Worm (Caenorhabditis elegans) whole organism, L2 larva: ENCODE data around the gene K10H10.6.
A peak's percentile ranks its signal among the peaks of the same experiment; 100 is the strongest.

ENCODE experiments used
- C34F6.9 ChIP-seq: fragments of 150-350 bp; optimal IDR thresholded peaks from 2 replicates; lab custom pipeline; 2014; ENCODE audit warnings: missing biosample characterization, missing genetic modification characterization
- F13H6.1 ChIP-seq: sonication (generic microtip); optimal IDR thresholded peaks from 2 replicates; lab custom pipeline; 2016; ENCODE audit warnings: missing genetic modification characterization, missing compliant biosample characterization
- R02D3.7 ChIP-seq: fragments of 150-350 bp; optimal IDR thresholded peaks from 2 replicates; lab custom pipeline; 2014; ENCODE audit warnings: missing biosample characterization, missing genetic modification characterization
- Y55F3AM.14 ChIP-seq: fragments of 200-800 bp; sonication (Bioruptor generic); optimal IDR thresholded peaks from 2 replicates; lab custom pipeline; 2018; ENCODE audit warnings: mild to moderate bottlenecking, missing genetic modification characterization, missing compliant biosample characterization
- ZK546.5 ChIP-seq: sonication (generic microtip); optimal IDR thresholded peaks from 2 replicates; lab custom pipeline; 2017; ENCODE audit warnings: missing biosample characterization, missing genetic modification characterization
- alr-1 ChIP-seq: fragments of 150-350 bp; optimal IDR thresholded peaks from 2 replicates; lab custom pipeline; 2014; ENCODE audit warnings: missing biosample characterization, missing genetic modification characterization
- aly-2 ChIP-seq: fragments of 150-350 bp; optimal IDR thresholded peaks from 2 replicates; lab custom pipeline; 2014; ENCODE audit warnings: missing biosample characterization, missing genetic modification characterization
- ama-1 ChIP-seq: fragments of 150-350 bp; optimal IDR thresholded peaks from 2 replicates; lab custom pipeline; 2018; ENCODE audit warnings: inconsistent platforms
- blmp-1 ChIP-seq: sonication (generic microtip); optimal IDR thresholded peaks from 2 replicates; lab custom pipeline; 2017; ENCODE audit warnings: missing genetic modification characterization, mild to moderate bottlenecking, missing compliant biosample characterization, antibody characterized with exemption, moderate library complexity; ENCODE audit not compliant: insufficient read depth
- ceh-16 ChIP-seq: fragments of 150-350 bp; optimal IDR thresholded peaks from 2 replicates; lab custom pipeline; 2014; ENCODE audit warnings: missing biosample characterization, missing genetic modification characterization
- ceh-82 ChIP-seq: fragments of 150-350 bp; optimal IDR thresholded peaks from 2 replicates; lab custom pipeline; 2014; ENCODE audit warnings: missing biosample characterization, missing genetic modification characterization
- crh-2 ChIP-seq: sonication (generic microtip); optimal IDR thresholded peaks from 2 replicates; lab custom pipeline; 2017; ENCODE audit warnings: missing biosample characterization, missing genetic modification characterization
- dmd-4 ChIP-seq: sonication (generic microtip); optimal IDR thresholded peaks from 2 replicates; lab custom pipeline; 2017; ENCODE audit warnings: missing biosample characterization, missing genetic modification characterization
- egl-27 ChIP-seq: sonication (generic microtip); optimal IDR thresholded peaks from 3 replicates; lab custom pipeline; 2017; ENCODE audit warnings: missing biosample characterization, missing genetic modification reagents, missing genetic modification characterization
- elt-1 ChIP-seq: fragments of 150-350 bp; optimal IDR thresholded peaks from 2 replicates; lab custom pipeline; 2014; ENCODE audit warnings: missing biosample characterization, missing genetic modification characterization
- elt-3 ChIP-seq: sonication (generic microtip); optimal IDR thresholded peaks from 2 replicates; lab custom pipeline; 2017; ENCODE audit warnings: missing biosample characterization, missing genetic modification characterization
- fos-1 ChIP-seq: fragments of 150-350 bp; optimal IDR thresholded peaks from 2 replicates; lab custom pipeline; 2014; ENCODE audit warnings: missing biosample characterization, missing genetic modification characterization
- gmeb-1 ChIP-seq: fragments of 150-350 bp; optimal IDR thresholded peaks from 2 replicates; lab custom pipeline; 2014; ENCODE audit warnings: missing biosample characterization, missing genetic modification characterization
- lin-11 ChIP-seq: fragments of 150-350 bp; sonication (generic microtip); optimal IDR thresholded peaks from 2 replicates; lab custom pipeline; 2014; ENCODE audit warnings: missing biosample characterization, missing genetic modification characterization, inconsistent platforms, mixed read lengths
- lin-13 ChIP-seq: fragments of 150-350 bp; optimal IDR thresholded peaks from 2 replicates; lab custom pipeline; 2014; ENCODE audit warnings: missing biosample characterization, missing genetic modification reagents, missing genetic modification characterization
- lin-39 ChIP-seq: fragments of 150-350 bp; optimal IDR thresholded peaks from 2 replicates; lab custom pipeline; 2014; ENCODE audit warnings: missing biosample characterization, missing genetic modification reagents, missing genetic modification characterization
- lsy-2 ChIP-seq, 2 experiments: fragments of 150-350 bp in 1 of 2; sonication (generic microtip) in 1 of 2; optimal IDR thresholded peaks; 2 replicates each; lab custom pipeline; 2014 to 2017; ENCODE audit warnings: missing biosample characterization in 2 of 2, missing genetic modification characterization in 2 of 2
- mab-5 ChIP-seq: fragments of 150-350 bp; optimal IDR thresholded peaks from 2 replicates; lab custom pipeline; 2014; ENCODE audit warnings: missing biosample characterization, missing genetic modification characterization
- mbf-1 ChIP-seq: sonication (generic microtip); optimal IDR thresholded peaks from 2 replicates; lab custom pipeline; 2017; ENCODE audit warnings: missing biosample characterization, missing genetic modification characterization
- mdl-1 ChIP-seq, 2 experiments: fragments of 150-350 bp in 1 of 2; sonication (generic microtip) in 1 of 2; optimal IDR thresholded peaks; 2 replicates each; lab custom pipeline; 2017; ENCODE audit warnings: missing biosample characterization in 2 of 2, missing genetic modification characterization in 2 of 2
- nhr-10 ChIP-seq: sonication (generic microtip); optimal IDR thresholded peaks from 2 replicates; lab custom pipeline; 2017; ENCODE audit warnings: missing biosample characterization, missing genetic modification characterization
- nhr-11 ChIP-seq: fragments of 150-350 bp; optimal IDR thresholded peaks from 2 replicates; lab custom pipeline; 2014; ENCODE audit warnings: missing biosample characterization, missing genetic modification characterization
- nhr-12 ChIP-seq: fragments of 150-350 bp; optimal IDR thresholded peaks from 2 replicates; lab custom pipeline; 2014; ENCODE audit warnings: missing biosample characterization, missing genetic modification characterization
- nhr-129 ChIP-seq: fragments of 150-350 bp; optimal IDR thresholded peaks from 2 replicates; lab custom pipeline; 2014; ENCODE audit warnings: missing biosample characterization, missing genetic modification characterization
- nhr-21 ChIP-seq: fragments of 150-350 bp; optimal IDR thresholded peaks from 2 replicates; lab custom pipeline; 2014; ENCODE audit warnings: missing biosample characterization, missing genetic modification characterization
- nhr-23 ChIP-seq: fragments of 150-350 bp; optimal IDR thresholded peaks from 2 replicates; lab custom pipeline; 2014; ENCODE audit warnings: missing biosample characterization, missing genetic modification reagents, missing genetic modification characterization
- nhr-237 ChIP-seq: fragments of 150-350 bp; optimal IDR thresholded peaks from 2 replicates; lab custom pipeline; 2014; ENCODE audit warnings: missing biosample characterization, missing genetic modification characterization
- nhr-25 ChIP-seq: fragments of 150-350 bp; sonication (generic microtip); optimal IDR thresholded peaks from 3 replicates; lab custom pipeline; 2014; ENCODE audit warnings: missing biosample characterization, missing genetic modification characterization
- nhr-6 ChIP-seq: fragments of 150-350 bp; optimal IDR thresholded peaks from 2 replicates; lab custom pipeline; 2014; ENCODE audit warnings: missing biosample characterization, missing genetic modification characterization
- nhr-77 ChIP-seq: fragments of 150-350 bp; optimal IDR thresholded peaks from 2 replicates; lab custom pipeline; 2014; ENCODE audit warnings: missing biosample characterization, missing genetic modification characterization
- peb-1 ChIP-seq: fragments of 150-350 bp; optimal IDR thresholded peaks from 2 replicates; lab custom pipeline; 2014; ENCODE audit warnings: missing biosample characterization, missing genetic modification characterization
- sem-4 ChIP-seq: fragments of 150-350 bp; optimal IDR thresholded peaks from 2 replicates; lab custom pipeline; 2014; ENCODE audit warnings: missing biosample characterization, missing genetic modification reagents, missing genetic modification characterization
- skn-1 ChIP-seq: sonication (generic microtip); optimal IDR thresholded peaks from 2 replicates; lab custom pipeline; 2017; ENCODE audit warnings: missing biosample characterization, missing genetic modification characterization
- sma-3 ChIP-seq: sonication (generic microtip); optimal IDR thresholded peaks from 2 replicates; lab custom pipeline; 2016; ENCODE audit warnings: missing genetic modification reagents, missing genetic modification characterization, missing compliant biosample characterization
- sma-9 ChIP-seq, 2 experiments: fragments of 150-350 bp in 1 of 2; sonication (generic microtip) in 1 of 2; optimal IDR thresholded peaks; 2 replicates each; lab custom pipeline; 2014 to 2016; ENCODE audit warnings: missing genetic modification characterization in 2 of 2, mild to moderate bottlenecking in 1 of 2, missing biosample characterization in 1 of 2, missing compliant biosample characterization in 1 of 2, missing genetic modification reagents in 1 of 2, moderate library complexity in 1 of 2
- snpc-4 ChIP-seq: fragments of 150-350 bp; optimal IDR thresholded peaks from 2 replicates; lab custom pipeline; 2014; ENCODE audit warnings: missing biosample characterization, missing genetic modification characterization
- unc-39 ChIP-seq: fragments of 150-350 bp; optimal IDR thresholded peaks from 2 replicates; lab custom pipeline; 2014; ENCODE audit warnings: missing biosample characterization, missing genetic modification characterization
- unc-55 ChIP-seq: fragments of 150-350 bp; sonication (generic microtip); optimal IDR thresholded peaks from 3 replicates; lab custom pipeline; 2014; ENCODE audit warnings: missing biosample characterization, missing genetic modification reagents, missing genetic modification characterization
- unc-62 ChIP-seq: fragments of 150-350 bp; optimal IDR thresholded peaks from 2 replicates; lab custom pipeline; 2014; ENCODE audit warnings: missing biosample characterization, missing genetic modification reagents, missing genetic modification characterization
- zag-1 ChIP-seq: fragments of 150-350 bp; optimal IDR thresholded peaks from 2 replicates; lab custom pipeline; 2014; ENCODE audit warnings: missing biosample characterization, missing genetic modification characterization
- ztf-1 ChIP-seq: fragments of 200-800 bp; sonication (Bioruptor generic); conservative IDR thresholded peaks from 2 replicates; pipeline ENCODE4 v1.3.6; 2022; ENCODE audit warnings: missing genetic modification characterization, missing compliant biosample characterization
- ztf-11 ChIP-seq: sonication (generic microtip); optimal IDR thresholded peaks from 2 replicates; lab custom pipeline; 2017; ENCODE audit warnings: missing biosample characterization, missing genetic modification characterization
- ztf-4 ChIP-seq: fragments of 150-350 bp; optimal IDR thresholded peaks from 2 replicates; lab custom pipeline; 2014; ENCODE audit warnings: missing biosample characterization, missing genetic modification characterization

Gene K10H10.6

DNA sequence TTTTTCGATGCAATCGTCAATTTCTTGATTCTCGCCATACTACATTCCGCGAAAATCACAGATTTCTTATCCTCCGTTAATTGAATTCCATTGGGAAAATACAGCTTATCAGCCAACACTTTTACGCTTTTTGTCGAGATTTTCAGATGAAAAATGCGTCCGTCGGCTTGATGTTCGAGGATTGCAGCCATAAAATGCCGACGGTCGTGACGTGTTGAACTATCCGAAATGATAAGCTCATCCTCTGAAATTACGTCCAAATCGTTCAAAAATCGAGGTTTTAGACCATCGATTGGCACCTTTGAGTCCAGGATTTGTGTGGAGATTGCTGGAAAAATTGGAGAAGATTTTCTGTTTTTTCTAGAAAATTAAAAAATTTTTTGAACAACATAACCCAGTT is 24.0 kb downstream of the K10H10.6 start:
- TF ChIP-seq sma-9 (GFP tag; optimal IDR thresholded peaks at IDR 0.05; lab: Kevin White, UChicago) (no peak), sma-9 (tag; optimal IDR thresholded peaks at IDR 0.05; lab: Kevin White, UChicago) (no peak), ztf-4 (no peak), nhr-21 (tag; lab: Kevin White, UChicago) (no peak), elt-1 (tag; lab: Kevin White, UChicago) (no peak), unc-39 (tag; lab: Kevin White, UChicago) (no peak), Y55F3AM.14 (GFP tag; lab: Kevin White, UChicago) (no peak)

DNA sequence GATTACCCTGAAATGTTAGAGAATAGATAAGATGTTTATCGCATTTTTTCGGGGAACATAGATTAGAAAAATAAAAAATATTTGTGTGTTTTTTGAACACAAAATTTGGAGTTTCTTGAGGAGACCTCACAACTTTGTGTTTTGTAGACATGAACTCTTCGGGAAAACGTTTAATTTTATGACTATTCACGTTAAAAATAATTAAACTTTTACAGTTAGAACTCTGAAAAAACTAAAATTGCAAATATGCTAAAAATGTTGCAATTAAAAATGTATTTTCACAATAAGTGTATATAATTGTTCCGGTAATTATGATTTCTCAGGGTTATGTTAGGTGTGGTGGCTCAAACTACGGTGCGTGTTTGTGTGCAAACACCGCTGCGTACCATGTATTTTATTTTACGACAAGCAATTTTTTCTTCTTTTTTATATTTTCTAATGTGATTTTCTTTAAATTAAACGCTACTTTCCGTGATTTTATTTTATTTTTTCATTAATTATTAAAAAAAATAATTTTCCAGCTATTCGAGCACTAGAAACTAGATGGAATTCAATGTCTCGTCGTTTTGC is 25.2 kb downstream of the K10H10.6 start, which contains the start of the genes F57C2.5 and spat-1:
TSS of gene F57C2.5 (minus strand) at position 7 of the 570 bp plus-strand sequence.
TSS of gene spat-1 (plus strand) at position 520 of the 570 bp plus-strand sequence.
- TF ChIP-seq unc-39 (tag; lab: Kevin White, UChicago): no peak
- TF ChIP-seq nhr-12: no peak
- no peak for TF ChIP-seq egl-27 (tag; lab: Kevin White, UChicago)
- TF ChIP-seq sem-4 (tag; lab: Kevin White, UChicago): no peak
- peak; percentile 88 for TF ChIP-seq unc-55 (GFP tag; lab: Kevin White, UChicago)
- TF ChIP-seq nhr-237: no peak
- TF ChIP-seq skn-1: no peak
- TF ChIP-seq ama-1: no peak
- TF ChIP-seq ztf-4: no peak
- TF ChIP-seq mdl-1 (tag; optimal IDR thresholded peaks at IDR 0.05; lab: Kevin White, UChicago): no peak
- TF ChIP-seq lsy-2 (tag; optimal IDR thresholded peaks at IDR 0.05; lab: Kevin White, UChicago): peak; percentile 82 to 98
- peak; percentile 81 for TF ChIP-seq C34F6.9
- TF ChIP-seq nhr-25: peak; percentile 63
- no peak for TF ChIP-seq dmd-4 (tag; lab: Kevin White, UChicago)
- no peak for TF ChIP-seq R02D3.7 (tag; lab: Kevin White, UChicago)
- TF ChIP-seq nhr-11 (tag; lab: Kevin White, UChicago): no peak
- no peak for TF ChIP-seq mab-5
- TF ChIP-seq F13H6.1 (tag; lab: Kevin White, UChicago): peak; percentile 59
- TF ChIP-seq ztf-11 (tag; lab: Kevin White, UChicago): no peak
- TF ChIP-seq elt-3: no peak
- TF ChIP-seq nhr-23 (tag; lab: Kevin White, UChicago): no peak
- TF ChIP-seq snpc-4: peak; percentile 2
- no peak for TF ChIP-seq lin-39 (tag; lab: Kevin White, UChicago)
- TF ChIP-seq nhr-77 (tag; lab: Kevin White, UChicago): no peak
- TF ChIP-seq nhr-10: no peak
- no peak for TF ChIP-seq mbf-1
- TF ChIP-seq elt-1 (tag; lab: Kevin White, UChicago): no peak
- no peak for TF ChIP-seq nhr-6
- peak; percentile 72 for TF ChIP-seq nhr-129 (tag; lab: Kevin White, UChicago)
- TF ChIP-seq Y55F3AM.14 (GFP tag; lab: Kevin White, UChicago): no peak
- TF ChIP-seq unc-62 (GFP tag; lab: Kevin White, UChicago): no peak
- TF ChIP-seq ZK546.5 (tag; lab: Kevin White, UChicago): no peak
- TF ChIP-seq ceh-82 (tag; lab: Kevin White, UChicago): no peak
- no peak for TF ChIP-seq ztf-1 (GFP tag; lab: Robert Waterston, UW)
- TF ChIP-seq zag-1: no peak
- TF ChIP-seq alr-1: no peak
- no peak for TF ChIP-seq sma-9 (GFP tag; optimal IDR thresholded peaks at IDR 0.05; lab: Kevin White, UChicago)
- TF ChIP-seq sma-9 (tag; optimal IDR thresholded peaks at IDR 0.05; lab: Kevin White, UChicago): no peak
- TF ChIP-seq fos-1 (tag; lab: Kevin White, UChicago): peak; percentile 46
- peak; percentile 33 for TF ChIP-seq gmeb-1 (tag; lab: Kevin White, UChicago)
- TF ChIP-seq lin-11 (tag; lab: Kevin White, UChicago): no peak
- no peak for TF ChIP-seq ceh-16 (tag; lab: Kevin White, UChicago)
- TF ChIP-seq peb-1 (tag; lab: Kevin White, UChicago): no peak
- TF ChIP-seq nhr-21 (tag; lab: Kevin White, UChicago): no peak
- TF ChIP-seq lin-13: peak; percentile 65
- no peak for TF ChIP-seq blmp-1 (tag; lab: Kevin White, UChicago)
- no peak for TF ChIP-seq aly-2
- TF ChIP-seq sma-3 (GFP tag; lab: Kevin White, UChicago): peak; percentile 84
- peak; percentile 70 for TF ChIP-seq crh-2 (tag; lab: Kevin White, UChicago)
